Worm (Caenorhabditis elegans) whole organism, L3 larva: ENCODE results near the gene sto-5.

Experiments used
- R02D3.7 ChIP-seq: fragments of 150-350 bp; optimal IDR thresholded peaks from 2 replicates; lab custom pipeline; 2014; ENCODE audit warnings: missing biosample characterization, missing genetic modification characterization
- ama-1 ChIP-seq: fragments of 150-350 bp; optimal IDR thresholded peaks from 2 replicates; lab custom pipeline; 2018
- ceh-82 ChIP-seq: fragments of 150-350 bp; optimal IDR thresholded peaks from 2 replicates; lab custom pipeline; 2014; ENCODE audit warnings: missing biosample characterization, missing genetic modification characterization
- mml-1 ChIP-seq: fragments of 150-350 bp; sonication (generic microtip); optimal IDR thresholded peaks from 3 replicates; lab custom pipeline; 2014; ENCODE audit warnings: missing biosample characterization, missing genetic modification characterization
- nhr-11 ChIP-seq: fragments of 150-350 bp; optimal IDR thresholded peaks from 2 replicates; lab custom pipeline; 2014; ENCODE audit warnings: missing biosample characterization, missing genetic modification characterization
- nhr-12 ChIP-seq: fragments of 150-350 bp; optimal IDR thresholded peaks from 2 replicates; lab custom pipeline; 2014; ENCODE audit warnings: missing biosample characterization, missing genetic modification characterization
- nhr-237 ChIP-seq: fragments of 150-350 bp; optimal IDR thresholded peaks from 2 replicates; lab custom pipeline; 2014; ENCODE audit warnings: missing biosample characterization, missing genetic modification characterization
- pqm-1 ChIP-seq: fragments of 150-350 bp; optimal IDR thresholded peaks from 2 replicates; lab custom pipeline; 2017; ENCODE audit warnings: missing biosample characterization, missing genetic modification characterization, inconsistent platforms
- ztf-4 ChIP-seq: fragments of 150-350 bp; optimal IDR thresholded peaks from 2 replicates; lab custom pipeline; 2014; ENCODE audit warnings: missing biosample characterization, missing genetic modification characterization

- no peak for TF ChIP-seq nhr-11 (tag; lab: Kevin White, UChicago)
- TF ChIP-seq ceh-82 (tag; lab: Kevin White, UChicago): no peak
- no peak for TF ChIP-seq nhr-12 (tag; lab: Kevin White, UChicago)
- no peak for TF ChIP-seq ztf-4 (tag; lab: Kevin White, UChicago)
- TF ChIP-seq R02D3.7 (tag; lab: Kevin White, UChicago): no peak
- no peak for TF ChIP-seq nhr-237 (tag; lab: Kevin White, UChicago)
- no peak for TF ChIP-seq pqm-1 (tag; lab: Kevin White, UChicago)
- TF ChIP-seq mml-1 (tag; lab: Kevin White, UChicago): no peak
- no peak for TF ChIP-seq ama-1 (lab: Kevin White, UChicago)
Observed at ce11 chrX:16770398-16770797, 54.9 kb downstream of the sto-5 start, which contains the start of gene mct-6.
